Fruit fly (Drosophila melanogaster) whole organism, embryonic: Measurements from ENCODE around the gene Rh5.

Experiments used
- Atf3 ChIP-seq: fragments of 200-800 bp; sonication (Bioruptor generic); optimal IDR thresholded peaks from 3 replicates; lab custom pipeline; 2016; ENCODE audit warnings: missing biosample characterization, missing genetic modification characterization
- B-H1 ChIP-seq: fragments of 200-800 bp; sonication (Bioruptor generic); IDR thresholded peaks from 3 replicates; pipeline ENCODE4 v1.3.6; 2022; ENCODE audit warnings: missing biosample characterization, missing genetic modification characterization
- CG10267 ChIP-seq: fragments of 200-800 bp; sonication (Bioruptor generic); optimal IDR thresholded peaks from 2 replicates; lab custom pipeline; 2018; ENCODE audit warnings: missing biosample characterization, mild to moderate bottlenecking, missing genetic modification characterization, moderate library complexity
- CG11247 ChIP-seq: fragments of 200-800 bp; sonication (Bioruptor generic); IDR thresholded peaks from 2 replicates; pipeline ENCODE4 v1.3.6; 2022; ENCODE audit warnings: missing biosample characterization, missing genetic modification characterization
- CG12219 ChIP-seq: fragments of 200-800 bp; sonication (Bioruptor generic); optimal IDR thresholded peaks from 3 replicates; lab custom pipeline; 2018; ENCODE audit warnings: missing biosample characterization, mild to moderate bottlenecking, missing genetic modification characterization
- CG12299 ChIP-seq: fragments of 200-800 bp; sonication (Bioruptor generic); optimal IDR thresholded peaks from 2 replicates; lab custom pipeline; 2018; ENCODE audit warnings: missing biosample characterization, mild to moderate bottlenecking, missing genetic modification characterization
- CG12391 ChIP-seq: fragments of 200-800 bp; sonication (Bioruptor generic); optimal IDR thresholded peaks from 3 replicates; lab custom pipeline; 2018; ENCODE audit warnings: missing biosample characterization, mild to moderate bottlenecking, missing genetic modification characterization, moderate library complexity
- CG12659 ChIP-seq: fragments of 200-800 bp; sonication (Bioruptor generic); optimal IDR thresholded peaks from 3 replicates; lab custom pipeline; 2017; ENCODE audit warnings: mild to moderate bottlenecking, missing biosample characterization, missing genetic modification reagents, missing genetic modification characterization
- CG13424 ChIP-seq: fragments of 200-800 bp; sonication (Bioruptor generic); optimal IDR thresholded peaks from 2 replicates; lab custom pipeline; 2019; ENCODE audit warnings: missing biosample characterization, mild to moderate bottlenecking, missing genetic modification characterization, moderate library complexity
- CG17186 ChIP-seq: fragments of 200-800 bp; sonication (Bioruptor generic); optimal IDR thresholded peaks from 3 replicates; lab custom pipeline; 2017; ENCODE audit warnings: missing biosample characterization, missing genetic modification reagents, missing genetic modification characterization
- CG18619 ChIP-seq: fragments of 200-800 bp; sonication (Bioruptor generic); optimal IDR thresholded peaks from 3 replicates; lab custom pipeline; 2017; ENCODE audit warnings: missing biosample characterization, mild to moderate bottlenecking, missing genetic modification characterization
- CG3163 ChIP-seq: fragments of 200-800 bp; sonication (Bioruptor generic); optimal IDR thresholded peaks from 3 replicates; lab custom pipeline; 2016; ENCODE audit warnings: missing biosample characterization, missing genetic modification characterization
- CG32532 ChIP-seq: fragments of 200-800 bp; sonication (Bioruptor generic); IDR thresholded peaks from 2 replicates; pipeline ENCODE4 v1.3.6; 2022; ENCODE audit warnings: missing biosample characterization, missing genetic modification characterization
- CG32767 ChIP-seq: fragments of 200-800 bp; sonication (Bioruptor generic); IDR thresholded peaks from 2 replicates; pipeline ENCODE4 v1.3.6; 2022; ENCODE audit warnings: missing biosample characterization, missing genetic modification characterization
- CG33557 ChIP-seq: fragments of 200-800 bp; sonication (Bioruptor generic); optimal IDR thresholded peaks from 2 replicates; lab custom pipeline; 2019; ENCODE audit warnings: missing biosample characterization, mild to moderate bottlenecking, missing genetic modification characterization, moderate library complexity
- CG3407 ChIP-seq: fragments of 200-800 bp; sonication (Bioruptor generic); optimal IDR thresholded peaks from 2 replicates; lab custom pipeline; 2018; ENCODE audit warnings: missing biosample characterization, mild to moderate bottlenecking, missing genetic modification characterization
- CG4707 ChIP-seq: fragments of 200-800 bp; sonication (Bioruptor generic); optimal IDR thresholded peaks from 2 replicates; lab custom pipeline; 2018; ENCODE audit warnings: missing biosample characterization, mild to moderate bottlenecking, missing genetic modification characterization, moderate library complexity
- CG5180 ChIP-seq: fragments of 200-800 bp; sonication (Bioruptor generic); optimal IDR thresholded peaks from 3 replicates; lab custom pipeline; 2017; ENCODE audit warnings: missing biosample characterization, missing genetic modification characterization, mild to moderate bottlenecking, moderate library complexity, missing genetic modification reagents
- CG6654 ChIP-seq: fragments of 200-800 bp; sonication (Bioruptor generic); optimal IDR thresholded peaks from 2 replicates; lab custom pipeline; 2017; ENCODE audit warnings: missing biosample characterization, mild to moderate bottlenecking, missing genetic modification characterization
- CG6813 ChIP-seq: fragments of 200-800 bp; sonication (Bioruptor generic); optimal IDR thresholded peaks from 2 replicates; lab custom pipeline; 2017; ENCODE audit warnings: missing biosample characterization, missing genetic modification characterization, mild to moderate bottlenecking, moderate library complexity, missing genetic modification reagents
- CG9876 ChIP-seq: fragments of 200-800 bp; sonication (Bioruptor generic); optimal IDR thresholded peaks from 2 replicates; lab custom pipeline; 2016; ENCODE audit warnings: missing biosample characterization, missing genetic modification characterization
- CoRest ChIP-seq: fragments of 200-800 bp; sonication (Bioruptor generic); optimal IDR thresholded peaks from 3 replicates; lab custom pipeline; 2018; ENCODE audit warnings: missing biosample characterization, mild to moderate bottlenecking, missing genetic modification characterization, moderate library complexity
- HLH3B ChIP-seq: fragments of 200-800 bp; sonication (Bioruptor generic); IDR thresholded peaks from 2 replicates; pipeline ENCODE4 v1.3.6; 2022; ENCODE audit warnings: missing biosample characterization, missing genetic modification characterization
- HmgD ChIP-seq: fragments of 200-800 bp; sonication (Bioruptor generic); optimal IDR thresholded peaks from 3 replicates; lab custom pipeline; 2016; ENCODE audit warnings: missing biosample characterization, missing genetic modification characterization
- Hr78 ChIP-seq, 2 experiments: fragments of 200-800 bp in 1 of 2; fragments of >200 bp in 1 of 2; sonication (Bioruptor generic) in 1 of 2; optimal IDR thresholded peaks; 2 replicates each; lab custom pipeline; 2017 to 2019; ENCODE audit warnings: missing biosample characterization in 2 of 2, missing genetic modification characterization in 2 of 2, mild to moderate bottlenecking in 1 of 2, moderate library complexity in 1 of 2
- Hsf ChIP-seq: fragments of 200-800 bp; sonication (Bioruptor generic); optimal IDR thresholded peaks from 3 replicates; lab custom pipeline; 2016; ENCODE audit warnings: missing biosample characterization, missing genetic modification characterization
- Jarid2 ChIP-seq: fragments of 200-800 bp; sonication (Bioruptor generic); optimal IDR thresholded peaks from 3 replicates; lab custom pipeline; 2017; ENCODE audit warnings: mild to moderate bottlenecking, missing biosample characterization, missing genetic modification reagents, missing genetic modification characterization
- Kr ChIP-seq: fragments of 200-800 bp; sonication (Bioruptor generic); optimal IDR thresholded peaks from 2 replicates; lab custom pipeline; 2017; ENCODE audit warnings: missing biosample characterization, mild to moderate bottlenecking, missing genetic modification characterization
- MESR4 ChIP-seq: fragments of 200-800 bp; sonication (Bioruptor generic); optimal IDR thresholded peaks from 2 replicates; lab custom pipeline; 2018; ENCODE audit warnings: missing biosample characterization, mild to moderate bottlenecking, missing genetic modification characterization, moderate library complexity
- Mad ChIP-seq: fragments of 200-800 bp; sonication (Bioruptor generic); optimal IDR thresholded peaks from 2 replicates; lab custom pipeline; 2016; ENCODE audit warnings: missing biosample characterization, missing genetic modification characterization
- Poxn ChIP-seq: fragments of 200-800 bp; sonication (Bioruptor generic); IDR thresholded peaks from 2 replicates; pipeline ENCODE4 v1.3.6; 2022; ENCODE audit warnings: missing biosample characterization, missing genetic modification characterization
- Ptx1 ChIP-seq: fragments of 200-800 bp; sonication (Bioruptor generic); IDR thresholded peaks from 2 replicates; pipeline ENCODE4 v1.3.6; 2022; ENCODE audit warnings: missing biosample characterization, missing genetic modification characterization
- Rfx ChIP-seq: fragments of 200-800 bp; sonication (Bioruptor generic); IDR thresholded peaks from 2 replicates; pipeline ENCODE4 v1.3.6; 2022; ENCODE audit warnings: missing biosample characterization, missing genetic modification characterization
- Sry-δ ChIP-seq: fragments of 200-800 bp; sonication (Bioruptor generic); optimal IDR thresholded peaks from 2 replicates; lab custom pipeline; 2016; ENCODE audit warnings: missing biosample characterization, missing genetic modification characterization
- Ssrp ChIP-seq: fragments of 200-800 bp; sonication (Bioruptor generic); optimal IDR thresholded peaks from 2 replicates; lab custom pipeline; 2018; ENCODE audit warnings: missing biosample characterization, mild to moderate bottlenecking, missing genetic modification characterization, moderate library complexity
- TFAM ChIP-seq: fragments of 200-800 bp; sonication (Bioruptor generic); optimal IDR thresholded peaks from 2 replicates; lab custom pipeline; 2017; ENCODE audit warnings: missing biosample characterization, missing genetic modification characterization, inconsistent platforms
- chif ChIP-seq, 2 experiments: fragments of 200-800 bp; sonication (Bioruptor generic); optimal IDR thresholded peaks; 3 replicates each; lab custom pipeline; 2016; ENCODE audit warnings: missing biosample characterization in 2 of 2, missing genetic modification characterization in 2 of 2
- ken ChIP-seq: fragments of 200-800 bp; sonication (Bioruptor generic); IDR thresholded peaks from 3 replicates; pipeline ENCODE4 v1.3.6; 2022; ENCODE audit warnings: missing biosample characterization, missing genetic modification characterization
- lmd ChIP-seq: fragments of 200-800 bp; sonication (Bioruptor generic); IDR thresholded peaks from 2 replicates; pipeline ENCODE4 v1.3.6; 2022; ENCODE audit warnings: missing biosample characterization, missing genetic modification characterization
- pb ChIP-seq: fragments of 200-800 bp; sonication (Bioruptor generic); optimal IDR thresholded peaks from 3 replicates; lab custom pipeline; 2016; ENCODE audit warnings: missing biosample characterization, missing genetic modification characterization
- pnt ChIP-seq: fragments of 200-800 bp; sonication (Bioruptor generic); optimal IDR thresholded peaks from 3 replicates; lab custom pipeline; 2016; ENCODE audit warnings: missing biosample characterization, missing genetic modification characterization
- ro ChIP-seq: fragments of 200-800 bp; sonication (Bioruptor generic); IDR thresholded peaks from 2 replicates; pipeline ENCODE4 v1.3.6; 2022; ENCODE audit warnings: missing biosample characterization, missing genetic modification characterization
- salm ChIP-seq: fragments of 200-800 bp; sonication (Bioruptor generic); optimal IDR thresholded peaks from 2 replicates; lab custom pipeline; 2018; ENCODE audit warnings: missing biosample characterization, mild to moderate bottlenecking, missing genetic modification characterization
- seq ChIP-seq: fragments of 200-800 bp; sonication (Bioruptor generic); IDR thresholded peaks from 2 replicates; pipeline ENCODE4 v1.3.6; 2022; ENCODE audit warnings: missing biosample characterization, missing genetic modification characterization
- so ChIP-seq: fragments of 200-800 bp; sonication (Bioruptor generic); IDR thresholded peaks from 3 replicates; pipeline ENCODE4 v1.3.6; 2022; ENCODE audit warnings: missing biosample characterization, missing genetic modification characterization
- tin ChIP-seq: fragments of 200-800 bp; sonication (Bioruptor generic); optimal IDR thresholded peaks from 3 replicates; lab custom pipeline; 2016; ENCODE audit warnings: missing biosample characterization, missing genetic modification characterization
- toy ChIP-seq: fragments of 200-800 bp; sonication (Bioruptor generic); IDR thresholded peaks from 2 replicates; pipeline ENCODE4 v1.3.6; 2022; ENCODE audit warnings: missing biosample characterization, missing genetic modification characterization
- unpg ChIP-seq: fragments of 200-800 bp; sonication (Bioruptor generic); optimal IDR thresholded peaks from 3 replicates; lab custom pipeline; 2018; ENCODE audit warnings: missing biosample characterization, mild to moderate bottlenecking, missing genetic modification characterization, moderate library complexity
- zf30C ChIP-seq: fragments of 200-800 bp; sonication (Bioruptor generic); optimal IDR thresholded peaks from 3 replicates; lab custom pipeline; 2018; ENCODE audit warnings: missing biosample characterization, mild to moderate bottlenecking, missing genetic modification characterization

Gene Rh5

dm6 chr2L:12002922-12003791 lies 4.8 kb upstream of the Rh5 start (continued):
- TF ChIP-seq CG6813 (GFP tag; lab: Kevin White, UChicago): no peak
- TF ChIP-seq unpg: peak; percentile 52
- no peak for TF ChIP-seq zf30C (GFP tag; lab: Kevin White, UChicago)
- TF ChIP-seq CG12219 (GFP tag; lab: Kevin White, UChicago): peak; percentile 31
- TF ChIP-seq CG6654 (GFP tag; lab: Kevin White, UChicago): no peak
- TF ChIP-seq chif (GFP tag; optimal IDR thresholded peaks at IDR 0.05; lab: Kevin White, UChicago): peak in 1 of 2 experiments; percentile 23
- no peak for TF ChIP-seq ken (GFP tag; lab: Robert Waterston, UW)
- no peak for TF ChIP-seq Poxn
- TF ChIP-seq CG11247 (GFP tag; lab: Robert Waterston, UW): no peak
- TF ChIP-seq tin (GFP tag; lab: Kevin White, UChicago): peak; percentile 32
- no peak for TF ChIP-seq CG32767
- peak; percentile 14 for TF ChIP-seq Ssrp (tag; lab: Kevin White, UChicago)
- no peak for TF ChIP-seq Ptx1 (GFP tag; lab: Robert Waterston, UW)
- no peak for TF ChIP-seq B-H1 (GFP tag; lab: Robert Waterston, UW)
- TF ChIP-seq Rfx: no peak
- TF ChIP-seq HLH3B (GFP tag; lab: Robert Waterston, UW): no peak
- TF ChIP-seq CG17186 (GFP tag; lab: Kevin White, UChicago): no peak
- no peak for TF ChIP-seq CG32532 (GFP tag; lab: Robert Waterston, UW)
- TF ChIP-seq CG5180 (GFP tag; lab: Kevin White, UChicago): peak; percentile 91
- TF ChIP-seq Jarid2 (GFP tag; lab: Kevin White, UChicago): no peak
- TF ChIP-seq Atf3 (GFP tag; lab: Kevin White, UChicago): no peak
- TF ChIP-seq CG4707: peak; percentile 100
- TF ChIP-seq CG12659: peak; percentile 44
- TF ChIP-seq HmgD: peak; percentile 11
- peak; percentile 11 for TF ChIP-seq Hsf (GFP tag; lab: Kevin White, UChicago)
- TF ChIP-seq Kr (GFP tag; lab: Kevin White, UChicago): peak; percentile 13
- no peak for TF ChIP-seq CG18619 (GFP tag; lab: Kevin White, UChicago)
- no peak for TF ChIP-seq ro (GFP tag; lab: Robert Waterston, UW)
- no peak for TF ChIP-seq MESR4 (GFP tag; lab: Kevin White, UChicago)
- TF ChIP-seq CoRest (tag; lab: Kevin White, UChicago): peak; percentile 37
- peak in 1 of 2 experiments; percentile 91 for TF ChIP-seq Hr78 (GFP tag; optimal IDR thresholded peaks at IDR 0.05; lab: Kevin White, UChicago)
- TF ChIP-seq CG12299: peak; percentile 27
- no peak for TF ChIP-seq CG3163 (GFP tag; lab: Kevin White, UChicago)
- no peak for TF ChIP-seq pb
- peak; percentile 63 for TF ChIP-seq CG12391 (tag; lab: Kevin White, UChicago)
- TF ChIP-seq salm: no peak
- TF ChIP-seq CG33557: peak; percentile 0
- TF ChIP-seq so: no peak
- TF ChIP-seq pnt (GFP tag; lab: Kevin White, UChicago): no peak
- peak; percentile 17 for TF ChIP-seq Mad (GFP tag; lab: Kevin White, UChicago)
- peak; percentile 17 for TF ChIP-seq CG10267 (tag; lab: Kevin White, UChicago)
- TF ChIP-seq CG3407 (GFP tag; lab: Kevin White, UChicago): peak; percentile 5
- TF ChIP-seq lmd (GFP tag; lab: Robert Waterston, UW): no peak
- no peak for TF ChIP-seq TFAM (GFP tag; lab: Kevin White, UChicago)
- TF ChIP-seq seq (GFP tag; lab: Robert Waterston, UW): no peak
- TF ChIP-seq toy (GFP tag; lab: Robert Waterston, UW): no peak
- no peak for TF ChIP-seq Sry-δ (GFP tag; lab: Kevin White, UChicago)
- TF ChIP-seq CG13424 (tag; lab: Kevin White, UChicago): peak; percentile 60
- TF ChIP-seq CG9876: no peak
